Worm (Caenorhabditis elegans): ENCODE results near the gene plp-2.

ce11 chrX:14946464-14947354 lies 35.9 kb downstream of the plp-2 start:
- TF ChIP-seq unc-55 (GFP tag; optimal IDR thresholded peaks at IDR 0.05) (no peak), unc-86 (tag; optimal IDR thresholded peaks at IDR 0.05) (no peak), dmd-4 (tag; optimal IDR thresholded peaks at IDR 0.05; ENCODE audit: borderline replicate concordance) (no peak), nhr-11 (tag; optimal IDR thresholded peaks at IDR 0.05) (no peak), hlh-15 (tag; optimal IDR thresholded peaks at IDR 0.05) (no peak), che-1 (tag; optimal IDR thresholded peaks at IDR 0.05) (no peak)

Data from whole organism, late embryonic.